Worm (Caenorhabditis elegans): ENCODE data around the gene C17E7.13.

- TF ChIP-seq elt-3 (tag; optimal IDR thresholded peaks at IDR 0.05) (no peak), ceh-43 (GFP tag; optimal IDR thresholded peaks at IDR 0.05) (no peak), snpc-4 (tag; optimal IDR thresholded peaks at IDR 0.05) (no peak), mep-1 (tag; optimal IDR thresholded peaks at IDR 0.05) (no peak), unc-62 (GFP tag; optimal IDR thresholded peaks at IDR 0.05) (no peak), nhr-76 (tag; optimal IDR thresholded peaks at IDR 0.05) (no peak), nhr-237 (tag; optimal IDR thresholded peaks at IDR 0.05) (no peak), nhr-28 (tag; optimal IDR thresholded peaks at IDR 0.05) (no peak), ztf-11 (tag; optimal IDR thresholded peaks at IDR 0.05) (no peak)
Observed at ce11 chrV:3855916-3856315, 33.2 kb downstream of the C17E7.13 start.

All from whole organism, mixed stage, embryonic.